Fruit fly (Drosophila melanogaster) whole organism, embryonic: Measurements from ENCODE around the gene CG14982.
A peak's percentile ranks its signal among the peaks of the same experiment; 100 is the strongest.

ENCODE experiments used
- BEAF-32 ChIP-seq: fragments of 200-800 bp; sonication (Bioruptor generic); optimal IDR thresholded peaks from 3 replicates; lab custom pipeline; 2017; ENCODE audit warnings: missing biosample characterization, missing genetic modification characterization, mild to moderate bottlenecking, moderate library complexity, missing genetic modification reagents
- Bgb ChIP-seq: fragments of 200-800 bp; sonication (Bioruptor generic); IDR thresholded peaks from 2 replicates; pipeline ENCODE4 v1.3.6; 2022; ENCODE audit warnings: missing biosample characterization, missing genetic modification characterization; ENCODE audit not compliant: partially characterized antibody
- C15 ChIP-seq: fragments of 200-800 bp; sonication (Bioruptor generic); IDR thresholded peaks from 3 replicates; pipeline ENCODE4 v1.3.6; 2022; ENCODE audit warnings: missing biosample characterization, missing genetic modification characterization
- CG11093 ChIP-seq: fragments of 200-800 bp; sonication (Bioruptor generic); IDR thresholded peaks from 3 replicates; pipeline ENCODE4 v1.3.6; 2022; ENCODE audit warnings: missing biosample characterization, missing genetic modification characterization
- CG12219 ChIP-seq: fragments of 200-800 bp; sonication (Bioruptor generic); optimal IDR thresholded peaks from 3 replicates; lab custom pipeline; 2018; ENCODE audit warnings: missing biosample characterization, mild to moderate bottlenecking, missing genetic modification characterization
- CG12659 ChIP-seq: fragments of 200-800 bp; sonication (Bioruptor generic); optimal IDR thresholded peaks from 3 replicates; lab custom pipeline; 2017; ENCODE audit warnings: mild to moderate bottlenecking, missing biosample characterization, missing genetic modification reagents, missing genetic modification characterization
- CG12769 ChIP-seq: fragments of 200-800 bp; sonication (Bioruptor generic); optimal IDR thresholded peaks from 2 replicates; lab custom pipeline; 2019; ENCODE audit warnings: missing biosample characterization, mild to moderate bottlenecking, missing genetic modification characterization, moderate library complexity
- CG13123 ChIP-seq: fragments of 200-800 bp; sonication (Bioruptor generic); optimal IDR thresholded peaks from 2 replicates; lab custom pipeline; 2016; ENCODE audit warnings: missing biosample characterization, missing genetic modification characterization
- CG14667 ChIP-seq: fragments of 200-800 bp; sonication (Bioruptor generic); IDR thresholded peaks from 2 replicates; pipeline ENCODE4 v1.3.6; 2022; ENCODE audit warnings: missing biosample characterization, missing genetic modification characterization
- CG14710 ChIP-seq: fragments of 200-800 bp; sonication (Bioruptor generic); optimal IDR thresholded peaks from 3 replicates; lab custom pipeline; 2019; ENCODE audit warnings: missing biosample characterization, mild to moderate bottlenecking, missing genetic modification characterization, moderate library complexity
- CG1529 ChIP-seq: fragments of 200-800 bp; sonication (Bioruptor generic); optimal IDR thresholded peaks from 3 replicates; lab custom pipeline; 2018; ENCODE audit warnings: missing biosample characterization, missing genetic modification characterization
- CG1602 ChIP-seq: fragments of 200-800 bp; sonication (Bioruptor generic); optimal IDR thresholded peaks from 3 replicates; lab custom pipeline; 2016; ENCODE audit warnings: missing biosample characterization, missing genetic modification characterization
- CG17829 ChIP-seq: fragments of 200-800 bp; optimal IDR thresholded peaks from 2 replicates; lab custom pipeline; 2019; ENCODE audit warnings: missing biosample characterization, mild to moderate bottlenecking, missing genetic modification characterization, moderate library complexity
- CG18262 ChIP-seq: fragments of 200-800 bp; optimal IDR thresholded peaks from 3 replicates; lab custom pipeline; 2019; ENCODE audit warnings: missing biosample characterization, mild to moderate bottlenecking, missing genetic modification characterization, moderate library complexity
- CG30020 ChIP-seq: fragments of 200-800 bp; optimal IDR thresholded peaks from 2 replicates; lab custom pipeline; 2019; ENCODE audit warnings: missing biosample characterization, mild to moderate bottlenecking, missing genetic modification characterization, moderate library complexity
- CG31388 ChIP-seq: fragments of 200-800 bp; sonication (Bioruptor generic); optimal IDR thresholded peaks from 2 replicates; lab custom pipeline; 2016; ENCODE audit warnings: missing biosample characterization, missing genetic modification characterization
- CG31441 ChIP-seq: fragments of 200-800 bp; sonication (Bioruptor generic); IDR thresholded peaks from 2 replicates; pipeline ENCODE4 v1.3.6; 2022; ENCODE audit warnings: missing biosample characterization, missing genetic modification characterization
- CG4282 ChIP-seq: fragments of 200-800 bp; sonication (Bioruptor generic); optimal IDR thresholded peaks from 2 replicates; lab custom pipeline; 2016; ENCODE audit warnings: missing biosample characterization, missing genetic modification characterization
- CG7786 ChIP-seq: fragments of 200-800 bp; sonication (Bioruptor generic); optimal IDR thresholded peaks from 2 replicates; lab custom pipeline; 2016; ENCODE audit warnings: missing biosample characterization, missing genetic modification characterization
- CG8944 ChIP-seq: fragments of 200-800 bp; sonication (Bioruptor generic); optimal IDR thresholded peaks from 3 replicates; lab custom pipeline; 2016; ENCODE audit warnings: missing biosample characterization, missing genetic modification characterization
- CG9797 ChIP-seq: fragments of 200-800 bp; sonication (Bioruptor generic); optimal IDR thresholded peaks from 3 replicates; lab custom pipeline; 2018; ENCODE audit warnings: missing biosample characterization, mild to moderate bottlenecking, missing genetic modification characterization
- CHES-1-like ChIP-seq: fragments of 200-800 bp; sonication (Bioruptor generic); optimal IDR thresholded peaks from 2 replicates; lab custom pipeline; 2016; ENCODE audit warnings: missing biosample characterization, missing genetic modification characterization
- D19A ChIP-seq: fragments of 200-800 bp; optimal IDR thresholded peaks from 3 replicates; lab custom pipeline; 2019; ENCODE audit warnings: missing biosample characterization, mild to moderate bottlenecking, missing genetic modification characterization, moderate library complexity
- Drgx ChIP-seq: fragments of 200-800 bp; sonication (Bioruptor generic); IDR thresholded peaks from 2 replicates; pipeline ENCODE4 v1.3.6; 2022; ENCODE audit warnings: missing biosample characterization, missing genetic modification characterization
- E2f1 ChIP-seq: fragments of 200-800 bp; sonication (Bioruptor generic); IDR thresholded peaks from 2 replicates; pipeline ENCODE4 v1.3.6; 2022; ENCODE audit warnings: missing biosample characterization, missing genetic modification characterization
- Fer1 ChIP-seq: fragments of 200-800 bp; sonication (Bioruptor generic); optimal IDR thresholded peaks from 2 replicates; lab custom pipeline; 2017; ENCODE audit warnings: missing biosample characterization, mild to moderate bottlenecking, missing genetic modification characterization
- Fer2 ChIP-seq: fragments of 200-800 bp; sonication (Bioruptor generic); optimal IDR thresholded peaks from 2 replicates; lab custom pipeline; 2018; ENCODE audit warnings: missing biosample characterization, mild to moderate bottlenecking, missing genetic modification characterization, moderate library complexity
- HmgZ ChIP-seq: fragments of 200-800 bp; sonication (Bioruptor generic); optimal IDR thresholded peaks from 2 replicates; lab custom pipeline; 2018; ENCODE audit warnings: missing biosample characterization, mild to moderate bottlenecking, missing genetic modification characterization
- Lhr ChIP-seq: fragments of 200-800 bp; sonication (Bioruptor generic); optimal IDR thresholded peaks from 3 replicates; lab custom pipeline; 2017; ENCODE audit warnings: mild to moderate bottlenecking, missing biosample characterization, missing genetic modification reagents, missing genetic modification characterization
- NfI ChIP-seq: fragments of 200-800 bp; sonication (Bioruptor generic); optimal IDR thresholded peaks from 3 replicates; lab custom pipeline; 2018; ENCODE audit warnings: missing biosample characterization, mild to moderate bottlenecking, missing genetic modification characterization, moderate library complexity
- Six4 ChIP-seq: fragments of 200-800 bp; sonication (Bioruptor generic); optimal IDR thresholded peaks from 2 replicates; lab custom pipeline; 2016; ENCODE audit warnings: missing biosample characterization, missing genetic modification characterization
- Trl ChIP-seq, 3 experiments: fragments of >200 bp in 2 of 3; fragments of 200-800 bp in 1 of 3; sonication (Bioruptor generic) in 1 of 3; optimal IDR thresholded peaks; 2 replicates in 1 of 3; 3 replicates in 2 of 3; lab custom pipeline; 2016 to 2017; ENCODE audit warnings: missing biosample characterization in 1 of 3, missing genetic modification characterization in 1 of 3
- ab ChIP-seq: fragments of 200-800 bp; sonication (Bioruptor generic); optimal IDR thresholded peaks from 2 replicates; lab custom pipeline; 2016; ENCODE audit warnings: missing biosample characterization, missing genetic modification characterization
- cas ChIP-seq: fragments of 200-800 bp; sonication (Bioruptor generic); IDR thresholded peaks from 2 replicates; pipeline ENCODE4 v1.3.6; 2022; ENCODE audit warnings: missing biosample characterization, missing genetic modification characterization
- da ChIP-seq: fragments of 200-800 bp; sonication (Bioruptor generic); optimal IDR thresholded peaks from 2 replicates; lab custom pipeline; 2016; ENCODE audit warnings: missing biosample characterization, missing genetic modification characterization
- dpn ChIP-seq, 2 experiments: fragments of 200-800 bp; sonication (Bioruptor generic); optimal IDR thresholded peaks; 3 replicates each; lab custom pipeline; 2016; ENCODE audit warnings: missing biosample characterization in 2 of 2, missing genetic modification characterization in 2 of 2
- ftz-f1 ChIP-seq: fragments of 200-800 bp; sonication (Bioruptor generic); optimal IDR thresholded peaks from 2 replicates; lab custom pipeline; 2016; ENCODE audit warnings: missing biosample characterization, missing genetic modification characterization
- fu2 ChIP-seq: fragments of 200-800 bp; sonication (Bioruptor generic); optimal IDR thresholded peaks from 2 replicates; lab custom pipeline; 2016; ENCODE audit warnings: missing biosample characterization, missing genetic modification characterization
- ham ChIP-seq: fragments of 200-800 bp; sonication (Bioruptor generic); IDR thresholded peaks from 2 replicates; pipeline ENCODE4 v1.3.6; 2022; ENCODE audit warnings: missing biosample characterization, missing genetic modification characterization
- hbn ChIP-seq: fragments of 200-800 bp; sonication (Bioruptor generic); IDR thresholded peaks from 2 replicates; pipeline ENCODE4 v1.3.6; 2022; ENCODE audit warnings: missing biosample characterization, missing genetic modification characterization; ENCODE audit not compliant: partially characterized antibody
- insv ChIP-seq, 2 experiments: fragments of 200-800 bp; sonication (Bioruptor generic); optimal IDR thresholded peaks; 3 replicates each; lab custom pipeline; 2016 to 2018; ENCODE audit warnings: missing biosample characterization in 2 of 2, missing genetic modification characterization in 2 of 2
- org-1 ChIP-seq: fragments of 200-800 bp; sonication (Bioruptor generic); optimal IDR thresholded peaks from 2 replicates; lab custom pipeline; 2017; ENCODE audit warnings: missing biosample characterization, missing genetic modification characterization
- pho ChIP-seq: fragments of 200-800 bp; sonication (Bioruptor generic); optimal IDR thresholded peaks from 2 replicates; lab custom pipeline; 2016; ENCODE audit warnings: missing biosample characterization, missing genetic modification characterization
- psq ChIP-seq: fragments of 200-800 bp; sonication (Bioruptor generic); optimal IDR thresholded peaks from 2 replicates; lab custom pipeline; 2017; ENCODE audit warnings: missing biosample characterization, missing genetic modification characterization
- row ChIP-seq: fragments of 200-800 bp; sonication (Bioruptor generic); IDR thresholded peaks from 3 replicates; pipeline ENCODE4 v1.3.6; 2022; ENCODE audit warnings: missing biosample characterization, missing genetic modification characterization
- schlank ChIP-seq: fragments of 200-800 bp; sonication (Bioruptor generic); optimal IDR thresholded peaks from 2 replicates; lab custom pipeline; 2018; ENCODE audit warnings: missing biosample characterization, mild to moderate bottlenecking, missing genetic modification characterization
- slp2 ChIP-seq: fragments of 200-800 bp; sonication (Bioruptor generic); optimal IDR thresholded peaks from 2 replicates; lab custom pipeline; 2016; ENCODE audit warnings: missing biosample characterization, missing genetic modification characterization
- tna ChIP-seq: fragments of 200-800 bp; sonication (Bioruptor generic); IDR thresholded peaks from 2 replicates; pipeline ENCODE4 v1.3.6; 2022; ENCODE audit warnings: missing biosample characterization, missing genetic modification characterization; ENCODE audit not compliant: partially characterized antibody
- vnd ChIP-seq: fragments of 200-800 bp; sonication (Bioruptor generic); IDR thresholded peaks from 3 replicates; pipeline ENCODE4 v1.3.6; 2022; ENCODE audit warnings: missing biosample characterization, missing genetic modification characterization; ENCODE audit not compliant: partially characterized antibody
- wdn ChIP-seq: fragments of 200-800 bp; sonication (Bioruptor generic); IDR thresholded peaks from 2 replicates; pipeline ENCODE4 v1.3.6; 2022; ENCODE audit warnings: missing biosample characterization, missing genetic modification characterization

CG14982 gene

DNA sequence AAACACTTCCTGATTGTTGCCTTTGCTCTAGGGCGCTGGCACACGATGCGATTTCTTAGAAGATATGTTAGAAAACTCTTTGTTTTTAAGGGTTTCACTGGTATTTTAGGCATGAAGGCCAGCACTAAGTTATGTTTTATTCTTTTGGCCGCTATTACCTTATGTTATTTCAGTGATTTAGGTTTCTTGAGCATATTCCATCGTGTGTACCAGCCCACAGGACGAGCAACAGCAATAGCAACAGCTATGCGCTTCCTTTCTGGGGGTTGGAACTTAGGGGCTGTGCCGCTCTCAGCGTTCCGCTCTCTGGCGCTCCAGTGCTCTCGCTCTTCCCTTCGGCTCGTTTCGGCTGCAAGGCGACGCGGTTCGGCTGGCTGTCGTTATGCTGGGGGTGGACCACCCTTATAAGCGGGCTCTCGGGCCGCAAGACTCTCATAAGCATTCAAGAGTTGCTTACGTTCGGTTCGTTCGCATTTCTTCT lies 41.0 kb downstream of the CG14982 start, which contains the start of gene scrt (continued):
- TF ChIP-seq fu2 (GFP tag; lab: Kevin White, UChicago) (no peak), Six4 (GFP tag; lab: Kevin White, UChicago) (no peak), Fer1 (GFP tag; lab: Kevin White, UChicago) (peak; percentile 59), CG1529 (GFP tag; lab: Kevin White, UChicago) (peak; percentile 1), CG8944 (GFP tag; lab: Kevin White, UChicago) (no peak), org-1 (peak; percentile 18), D19A (tag; lab: Kevin White, UChicago) (peak; percentile 12), psq (GFP tag; lab: Kevin White, UChicago) (no peak), row (GFP tag; lab: Robert Waterston, UW) (peak; percentile 84), CG12659 (GFP tag; lab: Kevin White, UChicago) (peak; percentile 35), cas (GFP tag; lab: Robert Waterston, UW) (no peak), da (GFP tag; lab: Kevin White, UChicago) (no peak), CG7786 (no peak), E2f1 (GFP tag; lab: Robert Waterston, UW) (no peak), hbn (GFP tag; lab: Robert Waterston, UW) (no peak), schlank (tag; lab: Kevin White, UChicago) (no peak), CG11093 (GFP tag; lab: Robert Waterston, UW) (no peak), ftz-f1 (no peak), Bgb (no peak), CG14710 (peak; percentile 70), Fer2 (tag; lab: Kevin White, UChicago) (no peak), CG30020 (tag; lab: Kevin White, UChicago) (peak; percentile 82), CG31388 (no peak), BEAF-32 (GFP tag; lab: Kevin White, UChicago) (no peak), Trl (optimal IDR thresholded peaks at IDR 0.05; lab: Kevin White, UChicago) (peak; percentile 63 to 85), Trl (GFP tag; optimal IDR thresholded peaks at IDR 0.05; lab: Kevin White, UChicago) (peak; percentile 41), CG12219 (GFP tag; lab: Kevin White, UChicago) (peak; percentile 28), pho (GFP tag; lab: Kevin White, UChicago) (peak; percentile 34), CG31441 (GFP tag; lab: Robert Waterston, UW) (0 out of 2 replicates have a peak, but pooled peaks have one; percentile 37), CG18262 (tag; lab: Kevin White, UChicago) (peak; percentile 62), vnd (GFP tag; lab: Robert Waterston, UW) (peak; percentile 67; the same call in 2 of the 3 replicates), C15 (no peak), insv (GFP tag; optimal IDR thresholded peaks at IDR 0.05; lab: Kevin White, UChicago) (no peak), tna (no peak; the same call in 1 of the 2 replicates), Drgx (no peak), slp2 (GFP tag; lab: Kevin White, UChicago) (no peak), CG17829 (tag; lab: Kevin White, UChicago) (peak; percentile 66), NfI (no peak), ham (GFP tag; lab: Robert Waterston, UW) (no peak), CG13123 (GFP tag; lab: Kevin White, UChicago) (no peak), HmgZ (peak; percentile 51), CG14667 (GFP tag; lab: Robert Waterston, UW) (no peak; the same call in 1 of the 2 replicates), CG9797 (GFP tag; lab: Kevin White, UChicago) (no peak), dpn (GFP tag; optimal IDR thresholded peaks at IDR 0.05; lab: Kevin White, UChicago) (peak in 1 of 2 experiments; percentile 9), CG1602 (GFP tag; lab: Kevin White, UChicago) (peak; percentile 16), ab (GFP tag; lab: Kevin White, UChicago) (no peak), Lhr (GFP tag; lab: Kevin White, UChicago) (no peak), wdn (GFP tag; lab: Robert Waterston, UW) (no peak), CG4282 (GFP tag; lab: Kevin White, UChicago) (no peak), CG12769 (tag; lab: Kevin White, UChicago) (no peak), CHES-1-like (GFP tag; lab: Kevin White, UChicago) (peak; percentile 28)
